Worm (Caenorhabditis elegans) whole organism, L3 larva: ENCODE data around the gene ZK673.1.

Experiments
- R02D3.7 ChIP-seq: fragments of 150-350 bp; optimal IDR thresholded peaks from 2 replicates; lab custom pipeline; 2014; ENCODE audit warnings: missing biosample characterization, missing genetic modification characterization
- ama-1 ChIP-seq: fragments of 150-350 bp; optimal IDR thresholded peaks from 2 replicates; lab custom pipeline; 2018
- ceh-28 ChIP-seq: fragments of 150-350 bp; optimal IDR thresholded peaks from 2 replicates; lab custom pipeline; 2014; ENCODE audit warnings: missing biosample characterization, missing genetic modification reagents, missing genetic modification characterization
- ceh-82 ChIP-seq: fragments of 150-350 bp; optimal IDR thresholded peaks from 2 replicates; lab custom pipeline; 2014; ENCODE audit warnings: missing biosample characterization, missing genetic modification characterization
- ceh-9 ChIP-seq: sonication (generic microtip); optimal IDR thresholded peaks from 2 replicates; lab custom pipeline; 2018; ENCODE audit warnings: missing biosample characterization, missing genetic modification characterization
- egl-27 ChIP-seq: sonication (generic microtip); optimal IDR thresholded peaks from 4 replicates; lab custom pipeline; 2017; ENCODE audit warnings: missing biosample characterization, missing genetic modification reagents, missing genetic modification characterization
- egl-5 ChIP-seq: fragments of 150-350 bp; optimal IDR thresholded peaks from 2 replicates; lab custom pipeline; 2017; ENCODE audit warnings: missing biosample characterization, missing genetic modification reagents, missing genetic modification characterization, inconsistent platforms
- elt-2 ChIP-seq: sonication (generic microtip); optimal IDR thresholded peaks from 2 replicates; lab custom pipeline; 2016; ENCODE audit warnings: missing genetic modification reagents, mild to moderate bottlenecking, missing genetic modification characterization, missing compliant biosample characterization
- eor-1 ChIP-seq, 2 experiments: fragments of 150-350 bp; optimal IDR thresholded peaks; 2 replicates each; lab custom pipeline; 2014 to 2018; ENCODE audit warnings: missing biosample characterization in 2 of 2, missing genetic modification characterization in 2 of 2
- fkh-10 ChIP-seq: sonication (generic microtip); optimal IDR thresholded peaks from 2 replicates; lab custom pipeline; 2017; ENCODE audit warnings: missing biosample characterization, missing genetic modification reagents, missing genetic modification characterization
- fos-1 ChIP-seq: fragments of 150-350 bp; optimal IDR thresholded peaks from 2 replicates; lab custom pipeline; 2014; ENCODE audit warnings: missing biosample characterization, missing genetic modification characterization
- hmg-11 ChIP-seq: sonication (generic microtip); optimal IDR thresholded peaks from 2 replicates; lab custom pipeline; 2016; ENCODE audit warnings: missing genetic modification characterization, missing compliant biosample characterization
- lin-15B ChIP-seq: fragments of 150-350 bp; optimal IDR thresholded peaks from 2 replicates; lab custom pipeline; 2014; ENCODE audit warnings: missing biosample characterization, missing genetic modification characterization
- mml-1 ChIP-seq: fragments of 150-350 bp; sonication (generic microtip); optimal IDR thresholded peaks from 3 replicates; lab custom pipeline; 2014; ENCODE audit warnings: missing biosample characterization, missing genetic modification characterization
- nfya-1 ChIP-seq: sonication (generic microtip); optimal IDR thresholded peaks from 2 replicates; lab custom pipeline; 2017; ENCODE audit warnings: missing genetic modification characterization, mild to moderate bottlenecking, missing compliant biosample characterization, antibody characterized with exemption, moderate library complexity; ENCODE audit not compliant: insufficient read depth
- nhr-11 ChIP-seq: fragments of 150-350 bp; optimal IDR thresholded peaks from 2 replicates; lab custom pipeline; 2014; ENCODE audit warnings: missing biosample characterization, missing genetic modification characterization
- nhr-23 ChIP-seq: fragments of 150-350 bp; optimal IDR thresholded peaks from 2 replicates; lab custom pipeline; 2014; ENCODE audit warnings: missing biosample characterization, missing genetic modification reagents, missing genetic modification characterization
- nhr-237 ChIP-seq: fragments of 150-350 bp; optimal IDR thresholded peaks from 2 replicates; lab custom pipeline; 2014; ENCODE audit warnings: missing biosample characterization, missing genetic modification characterization
- nhr-25 ChIP-seq: sonication (generic microtip); optimal IDR thresholded peaks from 2 replicates; lab custom pipeline; 2017; ENCODE audit warnings: missing biosample characterization, missing genetic modification characterization
- nhr-28 ChIP-seq: fragments of 150-350 bp; optimal IDR thresholded peaks from 2 replicates; lab custom pipeline; 2014; ENCODE audit warnings: missing biosample characterization, missing genetic modification characterization
- nhr-43 ChIP-seq: sonication (generic microtip); optimal IDR thresholded peaks from 2 replicates; lab custom pipeline; 2016; ENCODE audit warnings: mild to moderate bottlenecking, missing genetic modification characterization, missing compliant biosample characterization; ENCODE audit not compliant: poor library complexity, severe bottlenecking
- nhr-76 ChIP-seq: fragments of 150-350 bp; sonication (generic microtip); optimal IDR thresholded peaks from 5 replicates; lab custom pipeline; 2014; ENCODE audit warnings: missing biosample characterization, missing genetic modification characterization
- nhr-77 ChIP-seq: fragments of 150-350 bp; optimal IDR thresholded peaks from 2 replicates; lab custom pipeline; 2014; ENCODE audit warnings: missing biosample characterization, missing genetic modification characterization
- pha-4 ChIP-seq: fragments of 150-350 bp; optimal IDR thresholded peaks from 2 replicates; lab custom pipeline; 2014; ENCODE audit warnings: missing biosample characterization, missing genetic modification reagents, missing genetic modification characterization
- pqm-1 ChIP-seq: fragments of 150-350 bp; optimal IDR thresholded peaks from 2 replicates; lab custom pipeline; 2017; ENCODE audit warnings: missing biosample characterization, missing genetic modification characterization, inconsistent platforms
- snpc-4 ChIP-seq: fragments of 150-350 bp; optimal IDR thresholded peaks from 2 replicates; lab custom pipeline; 2014; ENCODE audit warnings: missing biosample characterization, missing genetic modification characterization
- ztf-4 ChIP-seq: fragments of 150-350 bp; optimal IDR thresholded peaks from 2 replicates; lab custom pipeline; 2014; ENCODE audit warnings: missing biosample characterization, missing genetic modification characterization

ZK673.1 gene

ce11 chrII:10442846-10443245 is at the start of gene ZK673.1:
Gene ZK673.1, plus strand, starts transcription at chrII:10443146.
- peak; percentile 2 for TF ChIP-seq elt-2 (tag; lab: Kevin White, UChicago)

ce11 chrII:10393282-10394179 is 49.4 kb upstream of the ZK673.1 start, which contains the start of gene gpd-1:
Gene gpd-1, plus strand, starts transcription at chrII:10394129.
- TF ChIP-seq lin-15B (tag; lab: Kevin White, UChicago) (no peak), fkh-10 (no peak), egl-5 (no peak), nhr-25 (tag; lab: Kevin White, UChicago) (no peak), fos-1 (no peak), ceh-82 (no peak), nhr-77 (tag; lab: Kevin White, UChicago) (no peak), R02D3.7 (no peak), nhr-28 (tag; lab: Kevin White, UChicago) (no peak), nhr-76 (tag; lab: Kevin White, UChicago) (no peak)

- TF ChIP-seq pha-4 (tag; lab: Kevin White, UChicago) (peak; percentile 70), R02D3.7 (no peak), ceh-28 (no peak), hmg-11 (tag; lab: Kevin White, UChicago) (peak; percentile 35), fkh-10 (no peak), elt-2 (tag; lab: Kevin White, UChicago) (peak; percentile 25), eor-1 (tag; optimal IDR thresholded peaks at IDR 0.05; lab: Kevin White, UChicago) (no peak), ceh-9 (tag; lab: Kevin White, UChicago) (no peak), nfya-1 (peak; percentile 69), pqm-1 (tag; lab: Kevin White, UChicago) (peak; percentile 2), nhr-23 (tag; lab: Kevin White, UChicago) (peak; percentile 58), nhr-11 (tag; lab: Kevin White, UChicago) (no peak), nhr-43 (tag; lab: Kevin White, UChicago) (peak; percentile 68), snpc-4 (tag; lab: Kevin White, UChicago) (peak; percentile 70), lin-15B (tag; lab: Kevin White, UChicago) (peak; percentile 52)
Measured at ce11 chrII:10395303-10395757, 47.6 kb upstream of the ZK673.1 start, which contains the start of gene T09F3.4. Gene T09F3.4, plus strand, starts transcription at chrII:10395707.

DNA sequence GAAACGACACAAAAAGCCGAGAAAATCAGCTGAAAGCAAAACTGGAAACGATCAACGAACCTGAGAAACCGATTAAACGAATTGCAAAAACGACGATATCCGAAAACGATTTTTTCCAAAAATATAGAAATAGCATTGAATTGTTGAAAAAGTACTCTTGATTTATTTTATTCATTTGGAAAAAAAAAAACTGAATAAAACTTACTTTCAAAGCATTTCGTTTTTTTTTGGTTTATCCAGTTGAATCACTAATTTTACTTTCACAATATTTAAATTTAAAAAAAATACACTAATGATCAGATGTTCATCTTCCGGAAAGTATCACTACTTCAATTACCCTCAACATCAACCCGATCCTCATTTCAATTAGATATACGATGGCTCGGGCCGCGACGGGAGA is 46.4 kb upstream of the ZK673.1 start, which contains the start of gene T09F3.5:
Gene T09F3.5, plus strand, starts transcription at position 301 of the 400 bp plus-strand sequence.
- TF ChIP-seq fos-1 (no peak), nhr-28 (tag; lab: Kevin White, UChicago) (no peak), ama-1 (lab: Kevin White, UChicago) (no peak), nhr-23 (tag; lab: Kevin White, UChicago) (no peak), nhr-11 (tag; lab: Kevin White, UChicago) (no peak), mml-1 (tag; lab: Kevin White, UChicago) (no peak), snpc-4 (tag; lab: Kevin White, UChicago) (no peak), egl-27 (tag; lab: Kevin White, UChicago) (no peak)

ce11 chrII:10402991-10403390 is 40.0 kb upstream of the ZK673.1 start:
- TF ChIP-seq nhr-11 (tag; lab: Kevin White, UChicago) (no peak), lin-15B (tag; lab: Kevin White, UChicago) (no peak), elt-2 (tag; lab: Kevin White, UChicago) (peak; percentile 89), nhr-43 (tag; lab: Kevin White, UChicago) (no peak), nfya-1 (no peak), pqm-1 (tag; lab: Kevin White, UChicago) (peak; percentile 50), eor-1 (tag; optimal IDR thresholded peaks at IDR 0.05; lab: Kevin White, UChicago) (no peak)

DNA sequence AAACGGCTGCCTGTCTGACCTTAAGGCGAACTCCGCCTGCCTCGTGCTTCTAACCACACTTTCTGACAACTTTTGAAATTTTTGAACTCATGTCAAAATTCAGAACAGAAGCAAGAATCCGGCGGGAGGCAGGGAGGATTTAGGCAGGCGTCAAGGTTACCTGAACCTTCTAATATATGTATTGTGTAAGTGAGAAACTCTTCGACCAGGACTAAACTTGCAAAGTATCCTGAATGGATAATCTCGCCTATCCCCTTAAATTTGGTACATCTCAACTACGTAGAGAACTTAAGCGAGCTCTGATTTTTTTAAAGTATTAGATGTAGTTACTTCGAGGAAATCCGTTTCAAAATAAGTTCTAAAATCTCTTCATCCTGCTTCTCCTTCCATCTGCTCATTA is 32.0 kb upstream of the ZK673.1 start, which contains the start of gene E04D5.5:
Gene E04D5.5, plus strand, starts transcription at position 301 of the 400 bp plus-strand sequence.
- no peak for TF ChIP-seq fos-1
- TF ChIP-seq nhr-11 (tag; lab: Kevin White, UChicago), result no peak
- no peak for TF ChIP-seq nhr-237 (tag; lab: Kevin White, UChicago)
- TF ChIP-seq pqm-1 (tag; lab: Kevin White, UChicago), result no peak
- no peak for TF ChIP-seq ztf-4
- TF ChIP-seq eor-1 (tag; optimal IDR thresholded peaks at IDR 0.05; lab: Kevin White, UChicago), result no peak
